Fruit fly (Drosophila melanogaster) whole organism, embryonic: Measurements from ENCODE around the gene Fum1.

ENCODE experiments used
- Adf1 ChIP-seq: fragments of 200-800 bp; sonication (Bioruptor generic); IDR thresholded peaks from 2 replicates; pipeline ENCODE4 v1.3.6; 2022; ENCODE audit warnings: missing biosample characterization, missing genetic modification characterization
- Aef1 ChIP-seq: fragments of 200-800 bp; sonication (Bioruptor generic); IDR thresholded peaks from 3 replicates; pipeline ENCODE4 v1.3.6; 2022; ENCODE audit warnings: missing biosample characterization, missing genetic modification characterization
- CG12155 ChIP-seq: fragments of 200-800 bp; sonication (Bioruptor generic); optimal IDR thresholded peaks from 3 replicates; lab custom pipeline; 2016; ENCODE audit warnings: missing biosample characterization, missing genetic modification characterization
- CG15073 ChIP-seq: fragments of 200-800 bp; sonication (Bioruptor generic); optimal IDR thresholded peaks from 2 replicates; lab custom pipeline; 2016; ENCODE audit warnings: missing biosample characterization, missing genetic modification characterization
- CG1602 ChIP-seq: fragments of 200-800 bp; sonication (Bioruptor generic); optimal IDR thresholded peaks from 3 replicates; lab custom pipeline; 2016; ENCODE audit warnings: missing biosample characterization, missing genetic modification characterization
- CG1603 ChIP-seq: fragments of 200-800 bp; sonication (Bioruptor generic); optimal IDR thresholded peaks from 2 replicates; lab custom pipeline; 2019; ENCODE audit warnings: missing biosample characterization, mild to moderate bottlenecking, missing genetic modification characterization, moderate library complexity
- CG17361 ChIP-seq: fragments of 200-800 bp; sonication (Bioruptor generic); IDR thresholded peaks from 3 replicates; pipeline ENCODE4 v1.3.6; 2022; ENCODE audit warnings: missing biosample characterization, missing genetic modification characterization
- CG18476 ChIP-seq: fragments of 200-800 bp; sonication (Bioruptor generic); optimal IDR thresholded peaks from 2 replicates; lab custom pipeline; 2016; ENCODE audit warnings: missing biosample characterization, mild to moderate bottlenecking, missing genetic modification characterization
- CG32767 ChIP-seq: fragments of 200-800 bp; sonication (Bioruptor generic); IDR thresholded peaks from 2 replicates; pipeline ENCODE4 v1.3.6; 2022; ENCODE audit warnings: missing biosample characterization, missing genetic modification characterization
- CG33213 ChIP-seq: fragments of 200-800 bp; sonication (Bioruptor generic); optimal IDR thresholded peaks from 3 replicates; lab custom pipeline; 2016; ENCODE audit warnings: missing biosample characterization, missing genetic modification characterization
- CG3407 ChIP-seq: fragments of 200-800 bp; sonication (Bioruptor generic); optimal IDR thresholded peaks from 2 replicates; lab custom pipeline; 2018; ENCODE audit warnings: missing biosample characterization, mild to moderate bottlenecking, missing genetic modification characterization
- CG42726 ChIP-seq: fragments of 200-800 bp; sonication (Bioruptor generic); IDR thresholded peaks from 2 replicates; pipeline ENCODE4 v1.3.6; 2022; ENCODE audit warnings: missing biosample characterization, missing genetic modification characterization; ENCODE audit not compliant: partially characterized antibody
- CG4360 ChIP-seq: fragments of 200-800 bp; sonication (Bioruptor generic); IDR thresholded peaks from 2 replicates; pipeline ENCODE4 v1.3.6; 2022; ENCODE audit warnings: missing biosample characterization, missing genetic modification characterization
- CG4617 ChIP-seq: fragments of 200-800 bp; sonication (Bioruptor generic); optimal IDR thresholded peaks from 3 replicates; lab custom pipeline; 2016; ENCODE audit warnings: missing biosample characterization, missing genetic modification characterization, borderline replicate concordance
- CG4820 ChIP-seq: fragments of 200-800 bp; sonication (Bioruptor generic); optimal IDR thresholded peaks from 3 replicates; lab custom pipeline; 2016; ENCODE audit warnings: missing biosample characterization, missing genetic modification characterization
- CG5180 ChIP-seq: fragments of 200-800 bp; sonication (Bioruptor generic); optimal IDR thresholded peaks from 3 replicates; lab custom pipeline; 2017; ENCODE audit warnings: missing biosample characterization, missing genetic modification characterization, mild to moderate bottlenecking, moderate library complexity, missing genetic modification reagents
- CG9876 ChIP-seq: fragments of 200-800 bp; sonication (Bioruptor generic); optimal IDR thresholded peaks from 2 replicates; lab custom pipeline; 2016; ENCODE audit warnings: missing biosample characterization, missing genetic modification characterization
- CrebB ChIP-seq: fragments of 200-800 bp; sonication (Bioruptor generic); optimal IDR thresholded peaks from 3 replicates; lab custom pipeline; 2018; ENCODE audit warnings: missing biosample characterization, mild to moderate bottlenecking, missing genetic modification characterization
- Fer2 ChIP-seq: fragments of 200-800 bp; sonication (Bioruptor generic); optimal IDR thresholded peaks from 2 replicates; lab custom pipeline; 2018; ENCODE audit warnings: missing biosample characterization, mild to moderate bottlenecking, missing genetic modification characterization, moderate library complexity
- Hr51 ChIP-seq, 2 experiments: fragments of 200-800 bp; sonication (Bioruptor generic); optimal IDR thresholded peaks; 2 replicates in 1 of 2; 3 replicates in 1 of 2; lab custom pipeline; 2016 to 2018; ENCODE audit warnings: missing biosample characterization in 2 of 2, missing genetic modification characterization in 2 of 2, mild to moderate bottlenecking in 1 of 2, moderate library complexity in 1 of 2
- Pdp1 ChIP-seq, 2 experiments: fragments of 200-800 bp; sonication (Bioruptor generic); optimal IDR thresholded peaks; 3 replicates each; lab custom pipeline; 2016; ENCODE audit warnings: missing biosample characterization in 2 of 2, missing genetic modification characterization in 2 of 2, mild to moderate bottlenecking in 1 of 2, moderate library complexity in 1 of 2
- abd-A ChIP-seq: fragments of 200-800 bp; sonication (Bioruptor generic); optimal IDR thresholded peaks from 3 replicates; lab custom pipeline; 2019; ENCODE audit warnings: missing biosample characterization, mild to moderate bottlenecking, missing genetic modification characterization, moderate library complexity
- bsh ChIP-seq, 2 experiments: fragments of 200-800 bp; sonication (Bioruptor generic); optimal IDR thresholded peaks; 2 replicates each; lab custom pipeline; 2017 to 2018; ENCODE audit warnings: mild to moderate bottlenecking in 2 of 2, missing biosample characterization in 2 of 2, missing genetic modification characterization in 2 of 2, moderate library complexity in 1 of 2
- croc ChIP-seq: fragments of 200-800 bp; sonication (Bioruptor generic); conservative IDR thresholded peaks from 3 replicates; pipeline ENCODE4 v1.3.6; 2022; ENCODE audit warnings: missing biosample characterization, missing genetic modification characterization
- dm ChIP-seq: fragments of 200-800 bp; sonication (Bioruptor generic); optimal IDR thresholded peaks from 3 replicates; lab custom pipeline; 2016; ENCODE audit warnings: missing biosample characterization, missing genetic modification characterization
- en ChIP-seq: fragments of 200-800 bp; sonication (Bioruptor generic); optimal IDR thresholded peaks from 2 replicates; lab custom pipeline; 2016; ENCODE audit warnings: missing biosample characterization, missing genetic modification characterization
- eve ChIP-seq, 2 experiments: fragments of >200 bp; optimal IDR thresholded peaks; 2 replicates each; lab custom pipeline; 2017; ENCODE audit warnings: missing biosample characterization in 2 of 2, missing genetic modification characterization in 2 of 2
- ewg ChIP-seq: fragments of 200-800 bp; sonication (Bioruptor generic); optimal IDR thresholded peaks from 3 replicates; lab custom pipeline; 2017; ENCODE audit warnings: mild to moderate bottlenecking, missing biosample characterization, missing genetic modification reagents, missing genetic modification characterization
- fd64A ChIP-seq: fragments of 200-800 bp; sonication (Bioruptor generic); optimal IDR thresholded peaks from 3 replicates; lab custom pipeline; 2018; ENCODE audit warnings: missing biosample characterization, mild to moderate bottlenecking, missing genetic modification characterization
- fd96Cb ChIP-seq: fragments of 200-800 bp; sonication (Bioruptor generic); optimal IDR thresholded peaks from 2 replicates; lab custom pipeline; 2018; ENCODE audit warnings: missing biosample characterization, mild to moderate bottlenecking, missing genetic modification characterization, moderate library complexity
- fu2 ChIP-seq: fragments of 200-800 bp; sonication (Bioruptor generic); optimal IDR thresholded peaks from 2 replicates; lab custom pipeline; 2016; ENCODE audit warnings: missing biosample characterization, missing genetic modification characterization
- gem ChIP-seq: fragments of 200-800 bp; sonication (Bioruptor generic); optimal IDR thresholded peaks from 2 replicates; lab custom pipeline; 2019; ENCODE audit warnings: missing biosample characterization, mild to moderate bottlenecking, missing genetic modification characterization, moderate library complexity
- gfzf ChIP-seq: fragments of 200-800 bp; sonication (Bioruptor generic); optimal IDR thresholded peaks from 2 replicates; lab custom pipeline; 2016; ENCODE audit warnings: missing biosample characterization, mild to moderate bottlenecking, missing genetic modification characterization, moderate library complexity
- grau ChIP-seq: fragments of 200-800 bp; optimal IDR thresholded peaks from 3 replicates; lab custom pipeline; 2019; ENCODE audit warnings: missing biosample characterization, mild to moderate bottlenecking, missing genetic modification characterization, moderate library complexity
- lola ChIP-seq, 3 experiments: fragments of >200 bp in 2 of 3; fragments of 200-800 bp in 1 of 3; sonication (Bioruptor generic) in 1 of 3; optimal IDR thresholded peaks; 2 replicates each; lab custom pipeline; 2017 to 2019; ENCODE audit warnings: missing biosample characterization in 3 of 3, missing genetic modification characterization in 3 of 3, mild to moderate bottlenecking in 1 of 3, moderate library complexity in 1 of 3
- luna ChIP-seq: fragments of 200-800 bp; sonication (Bioruptor generic); optimal IDR thresholded peaks from 2 replicates; lab custom pipeline; 2016; ENCODE audit warnings: missing biosample characterization, missing genetic modification characterization
- nmo ChIP-seq: fragments of 200-800 bp; sonication (Bioruptor generic); optimal IDR thresholded peaks from 2 replicates; lab custom pipeline; 2018; ENCODE audit warnings: missing biosample characterization, mild to moderate bottlenecking, missing genetic modification characterization, moderate library complexity
- phol ChIP-seq: fragments of 200-800 bp; sonication (Bioruptor generic); optimal IDR thresholded peaks from 3 replicates; lab custom pipeline; 2018; ENCODE audit warnings: missing biosample characterization, mild to moderate bottlenecking, missing genetic modification characterization, moderate library complexity
- rib ChIP-seq: fragments of 200-800 bp; sonication (Bioruptor generic); IDR thresholded peaks from 2 replicates; pipeline ENCODE4 v1.3.6; 2022; ENCODE audit warnings: missing biosample characterization, missing genetic modification characterization
- sd ChIP-seq: fragments of 200-800 bp; sonication (Bioruptor generic); optimal IDR thresholded peaks from 3 replicates; lab custom pipeline; 2018; ENCODE audit warnings: missing biosample characterization, mild to moderate bottlenecking, missing genetic modification characterization, moderate library complexity
- sens ChIP-seq: fragments of 200-800 bp; sonication (Bioruptor generic); peaks from one replicate; lab custom pipeline; 2016; ENCODE audit warnings: missing biosample characterization, missing genetic modification characterization
- slou ChIP-seq: fragments of 200-800 bp; sonication (Bioruptor generic); optimal IDR thresholded peaks from 3 replicates; lab custom pipeline; 2016; ENCODE audit warnings: missing biosample characterization, missing genetic modification characterization
- ssp ChIP-seq: fragments of 200-800 bp; sonication (Bioruptor generic); IDR thresholded peaks from 2 replicates; pipeline ENCODE4 v1.3.6; 2022; ENCODE audit warnings: missing biosample characterization, missing genetic modification characterization
- tio ChIP-seq: fragments of 200-800 bp; sonication (Bioruptor generic); optimal IDR thresholded peaks from 2 replicates; lab custom pipeline; 2017; ENCODE audit warnings: missing biosample characterization, missing genetic modification characterization, inconsistent platforms
- zf30C ChIP-seq: fragments of 200-800 bp; sonication (Bioruptor generic); optimal IDR thresholded peaks from 3 replicates; lab custom pipeline; 2018; ENCODE audit warnings: missing biosample characterization, mild to moderate bottlenecking, missing genetic modification characterization
- zfh2 ChIP-seq: fragments of 200-800 bp; sonication (Bioruptor generic); optimal IDR thresholded peaks from 2 replicates; lab custom pipeline; 2016; ENCODE audit warnings: missing biosample characterization, missing genetic modification characterization

Fum1 gene

dm6 chrX:6703237-6703636 lies 25.0 kb downstream of the Fum1 start (continued):
- TF ChIP-seq lola (GFP tag; optimal IDR thresholded peaks at IDR 0.05; lab: Kevin White, UChicago) (peak in 1 of 3 experiments; percentile 19), phol (tag; lab: Kevin White, UChicago) (peak; percentile 8), nmo (GFP tag; lab: Kevin White, UChicago) (peak; percentile 5), CG15073 (no peak), zf30C (GFP tag; lab: Kevin White, UChicago) (no peak), gem (tag; lab: Kevin White, UChicago) (peak; percentile 18), Adf1 (no peak), gfzf (GFP tag; lab: Kevin White, UChicago) (no peak), Hr51 (GFP tag; optimal IDR thresholded peaks at IDR 0.05; lab: Kevin White, UChicago) (no peak), luna (GFP tag; lab: Kevin White, UChicago) (no peak), eve (GFP tag; optimal IDR thresholded peaks at IDR 0.05; lab: Kevin White, UChicago) (peak in 1 of 2 experiments; percentile 31), CG17361 (GFP tag; lab: Robert Waterston, UW) (peak; percentile 44; the same call in 1 of the 3 replicates), rib (GFP tag; lab: Robert Waterston, UW) (no peak), fd96Cb (tag; lab: Kevin White, UChicago) (peak; percentile 18), Pdp1 (GFP tag; optimal IDR thresholded peaks at IDR 0.05; lab: Kevin White, UChicago) (peak in 1 of 2 experiments; percentile 4), CrebB (tag; lab: Kevin White, UChicago) (no peak), sens (GFP tag; lab: Kevin White, UChicago) (peak; percentile 78), CG33213 (GFP tag; lab: Kevin White, UChicago) (no peak)

- TF ChIP-seq bsh (GFP tag; optimal IDR thresholded peaks at IDR 0.05; lab: Kevin White, UChicago) (peak in 1 of 2 experiments; percentile 24), Fer2 (tag; lab: Kevin White, UChicago) (no peak)
These were observed 25.7 kb downstream of the Fum1 start for dm6 chrX:6703957-6704356.

- TF ChIP-seq CG12155: no peak
- TF ChIP-seq CG3407 (GFP tag; lab: Kevin White, UChicago): no peak
- no peak for TF ChIP-seq CG9876
- TF ChIP-seq abd-A (tag; lab: Kevin White, UChicago): no peak
- TF ChIP-seq CG5180 (GFP tag; lab: Kevin White, UChicago): peak; percentile 40
- TF ChIP-seq ewg: no peak
- no peak for TF ChIP-seq en (GFP tag; lab: Kevin White, UChicago)
- no peak for TF ChIP-seq CG42726 (GFP tag; lab: Robert Waterston, UW)
- TF ChIP-seq croc: no peak
- TF ChIP-seq ssp (GFP tag; lab: Robert Waterston, UW): no peak
- TF ChIP-seq CG4617 (GFP tag; lab: Kevin White, UChicago): no peak
- TF ChIP-seq grau (tag; lab: Kevin White, UChicago): peak; percentile 81
- no peak for TF ChIP-seq fu2 (GFP tag; lab: Kevin White, UChicago)
- TF ChIP-seq fd64A (GFP tag; lab: Kevin White, UChicago): no peak
- no peak for TF ChIP-seq CG1602 (GFP tag; lab: Kevin White, UChicago)
- TF ChIP-seq CG4360 (GFP tag; lab: Robert Waterston, UW): no peak
- no peak for TF ChIP-seq zfh2
- TF ChIP-seq CG18476 (GFP tag; lab: Kevin White, UChicago): no peak
- no peak for TF ChIP-seq sd (tag; lab: Kevin White, UChicago)
- TF ChIP-seq CG1603: peak; percentile 26
- TF ChIP-seq CG4820: peak; percentile 1
- no peak for TF ChIP-seq slou
- TF ChIP-seq tio (GFP tag; lab: Kevin White, UChicago): no peak
- TF ChIP-seq Aef1: no peak
- TF ChIP-seq dm: no peak
- no peak for TF ChIP-seq gfzf (GFP tag; lab: Kevin White, UChicago)
- TF ChIP-seq CG32767 (GFP tag; lab: Robert Waterston, UW): no peak
These were observed 27.0 kb downstream of the Fum1 start for dm6 chrX:6705059-6705802.
